Worm (Caenorhabditis elegans) whole organism, late embryonic: ENCODE measurements around the gene K11H12.7.

Experiments
- C38D4.7 ChIP-seq: fragments of 200-800 bp; sonication (Bioruptor generic); optimal IDR thresholded peaks from 2 replicates; lab custom pipeline; 2018; ENCODE audit warnings: mild to moderate bottlenecking, missing genetic modification characterization, moderate library complexity, missing compliant biosample characterization
- F13H6.1 ChIP-seq: sonication (generic microtip); optimal IDR thresholded peaks from 2 replicates; lab custom pipeline; 2016; ENCODE audit warnings: missing genetic modification characterization, missing compliant biosample characterization
- K02D7.2 ChIP-seq: sonication (generic microtip); optimal IDR thresholded peaks from 2 replicates; lab custom pipeline; 2017; ENCODE audit warnings: mild to moderate bottlenecking, missing genetic modification characterization, missing compliant biosample characterization
- T23F11.4 ChIP-seq: fragments of 200-800 bp; sonication (Bioruptor generic); optimal IDR thresholded peaks from 2 replicates; lab custom pipeline; 2018; ENCODE audit warnings: mild to moderate bottlenecking, missing genetic modification characterization, missing compliant biosample characterization
- ahr-1 ChIP-seq: sonication (generic microtip); optimal IDR thresholded peaks from 2 replicates; lab custom pipeline; 2016; ENCODE audit warnings: missing genetic modification characterization, missing compliant biosample characterization
- ama-1 ChIP-seq: fragments of 150-350 bp; optimal IDR thresholded peaks from 2 replicates; lab custom pipeline; 2014
- ceh-14 ChIP-seq: sonication (generic microtip); optimal IDR thresholded peaks from 2 replicates; lab custom pipeline; 2016; ENCODE audit warnings: missing genotype, missing genetic modification characterization, missing compliant biosample characterization
- ceh-18 ChIP-seq: sonication (generic microtip); optimal IDR thresholded peaks from 2 replicates; lab custom pipeline; 2016; ENCODE audit warnings: missing genetic modification characterization, missing compliant biosample characterization
- ceh-19 ChIP-seq: fragments of 200-800 bp; sonication (Bioruptor generic); optimal IDR thresholded peaks from 2 replicates; lab custom pipeline; 2018; ENCODE audit warnings: mild to moderate bottlenecking, missing genetic modification characterization, missing compliant biosample characterization
- ceh-22 ChIP-seq: sonication (generic microtip); optimal IDR thresholded peaks from 2 replicates; lab custom pipeline; 2017; ENCODE audit warnings: missing biosample characterization, missing genetic modification characterization
- ceh-24 ChIP-seq: sonication (generic microtip); optimal IDR thresholded peaks from 2 replicates; lab custom pipeline; 2016; ENCODE audit warnings: mild to moderate bottlenecking, missing genetic modification characterization, missing compliant biosample characterization
- ceh-30 ChIP-seq: fragments of 150-350 bp; optimal IDR thresholded peaks from 2 replicates; lab custom pipeline; 2014; ENCODE audit warnings: missing biosample characterization, missing genetic modification characterization
- ceh-31 ChIP-seq: sonication (generic microtip); optimal IDR thresholded peaks from 2 replicates; lab custom pipeline; 2016; ENCODE audit warnings: missing genetic modification characterization, missing compliant biosample characterization
- ceh-45 ChIP-seq: fragments of 200-800 bp; sonication (Bioruptor generic); IDR thresholded peaks from 2 replicates; pipeline ENCODE4 v1.3.6; 2022; ENCODE audit warnings: missing genetic modification reagents, missing genetic modification characterization, missing compliant biosample characterization
- ceh-48 ChIP-seq: sonication (generic microtip); optimal IDR thresholded peaks from 2 replicates; lab custom pipeline; 2016; ENCODE audit warnings: missing genetic modification characterization, inconsistent platforms, missing compliant biosample characterization
- ceh-6 ChIP-seq: fragments of 200-800 bp; sonication (Bioruptor generic); optimal IDR thresholded peaks from 2 replicates; lab custom pipeline; 2018; ENCODE audit warnings: mild to moderate bottlenecking, missing genetic modification characterization, missing compliant biosample characterization
- ceh-9 ChIP-seq: sonication (generic microtip); optimal IDR thresholded peaks from 2 replicates; lab custom pipeline; 2016; ENCODE audit warnings: mild to moderate bottlenecking, missing genetic modification characterization, inconsistent platforms, missing compliant biosample characterization
- che-1 ChIP-seq: sonication (generic microtip); optimal IDR thresholded peaks from 2 replicates; lab custom pipeline; 2016; ENCODE audit warnings: mild to moderate bottlenecking, missing genetic modification characterization, missing compliant biosample characterization
- dve-1 ChIP-seq: sonication (generic microtip); optimal IDR thresholded peaks from 2 replicates; lab custom pipeline; 2017; ENCODE audit warnings: antibody characterized with exemption, mild to moderate bottlenecking, missing genetic modification characterization, missing compliant biosample characterization
- elt-2 ChIP-seq: sonication (generic microtip); optimal IDR thresholded peaks from 2 replicates; lab custom pipeline; 2016; ENCODE audit warnings: missing genetic modification reagents, missing genetic modification characterization, missing compliant biosample characterization
- elt-4 ChIP-seq: sonication (generic microtip); optimal IDR thresholded peaks from 2 replicates; lab custom pipeline; 2016; ENCODE audit warnings: missing genetic modification characterization, missing compliant biosample characterization
- ets-4 ChIP-seq: sonication (generic microtip); optimal IDR thresholded peaks from 2 replicates; lab custom pipeline; 2016; ENCODE audit warnings: missing genetic modification characterization, missing compliant biosample characterization
- fkh-10 ChIP-seq: fragments of 150-350 bp; optimal IDR thresholded peaks from 2 replicates; lab custom pipeline; 2014; ENCODE audit warnings: missing biosample characterization, missing genetic modification reagents, missing genetic modification characterization
- gmeb-2 ChIP-seq: sonication (generic microtip); optimal IDR thresholded peaks from 2 replicates; lab custom pipeline; 2016; ENCODE audit warnings: missing genetic modification characterization, inconsistent platforms, missing compliant biosample characterization
- hlh-13 ChIP-seq: fragments of 200-800 bp; sonication (Bioruptor generic); optimal IDR thresholded peaks from 2 replicates; lab custom pipeline; 2018; ENCODE audit warnings: mild to moderate bottlenecking, missing genetic modification characterization, missing compliant biosample characterization
- hlh-15 ChIP-seq: sonication (generic microtip); optimal IDR thresholded peaks from 2 replicates; lab custom pipeline; 2016; ENCODE audit warnings: missing genetic modification characterization, missing compliant biosample characterization
- hlh-30 ChIP-seq: sonication (generic microtip); optimal IDR thresholded peaks from 2 replicates; lab custom pipeline; 2017; ENCODE audit warnings: antibody characterized with exemption, missing genetic modification characterization, missing compliant biosample characterization; ENCODE audit not compliant: insufficient read depth
- hlh-6 ChIP-seq: sonication (generic microtip); optimal IDR thresholded peaks from 2 replicates; lab custom pipeline; 2016; ENCODE audit warnings: missing genotype, missing genetic modification characterization, missing compliant biosample characterization
- lim-6 ChIP-seq: sonication (generic microtip); optimal IDR thresholded peaks from 2 replicates; lab custom pipeline; 2016; ENCODE audit warnings: missing genetic modification characterization, missing compliant biosample characterization
- mec-3 ChIP-seq: sonication (generic microtip); optimal IDR thresholded peaks from 2 replicates; lab custom pipeline; 2016; ENCODE audit warnings: borderline replicate concordance, missing genetic modification characterization, missing compliant biosample characterization
- nhr-11 ChIP-seq: fragments of 150-350 bp; optimal IDR thresholded peaks from 2 replicates; lab custom pipeline; 2014; ENCODE audit warnings: missing biosample characterization, missing genetic modification characterization
- npax-4 ChIP-seq: sonication (generic microtip); optimal IDR thresholded peaks from 2 replicates; lab custom pipeline; 2016; ENCODE audit warnings: missing genetic modification characterization, missing compliant biosample characterization
- pat-9 ChIP-seq: fragments of 200-800 bp; sonication (Bioruptor generic); optimal IDR thresholded peaks from 2 replicates; lab custom pipeline; 2018; ENCODE audit warnings: mild to moderate bottlenecking, missing genetic modification characterization, moderate library complexity, missing compliant biosample characterization
- pax-1 ChIP-seq: fragments of 150-350 bp; optimal IDR thresholded peaks from 2 replicates; lab custom pipeline; 2014; ENCODE audit warnings: missing biosample characterization, missing genetic modification characterization
- pha-2 ChIP-seq: sonication (generic microtip); optimal IDR thresholded peaks from 2 replicates; lab custom pipeline; 2017; ENCODE audit warnings: mild to moderate bottlenecking, missing genetic modification characterization, missing compliant biosample characterization
- pha-4 ChIP-seq: fragments of 150-350 bp; optimal IDR thresholded peaks from 2 replicates; lab custom pipeline; 2018; ENCODE audit warnings: missing biosample characterization, missing genetic modification reagents, missing genetic modification characterization
- pqm-1 ChIP-seq: sonication (generic microtip); optimal IDR thresholded peaks from 2 replicates; lab custom pipeline; 2016; ENCODE audit warnings: missing genetic modification characterization, missing compliant biosample characterization
- pros-1 ChIP-seq: fragments of 150-350 bp; optimal IDR thresholded peaks from 2 replicates; lab custom pipeline; 2014; ENCODE audit warnings: missing biosample characterization, missing genetic modification reagents, missing genetic modification characterization
- ref-2 ChIP-seq: sonication (generic microtip); optimal IDR thresholded peaks from 2 replicates; lab custom pipeline; 2016; ENCODE audit warnings: missing genetic modification characterization, missing compliant biosample characterization
- rnt-1 ChIP-seq: sonication (generic microtip); optimal IDR thresholded peaks from 2 replicates; lab custom pipeline; 2016; ENCODE audit warnings: missing genetic modification characterization, missing compliant biosample characterization
- sdc-2 ChIP-seq: sonication (generic microtip); optimal IDR thresholded peaks from 2 replicates; lab custom pipeline; 2016; ENCODE audit warnings: missing genotype, missing genetic modification characterization, missing compliant biosample characterization
- sox-2 ChIP-seq: fragments of 200-800 bp; sonication (Bioruptor generic); IDR thresholded peaks from 2 replicates; pipeline ENCODE4 v1.3.6; 2022; ENCODE audit warnings: missing genetic modification reagents, missing genetic modification characterization, missing compliant biosample characterization
- syd-9 ChIP-seq: sonication (generic microtip); optimal IDR thresholded peaks from 2 replicates; lab custom pipeline; 2016; ENCODE audit warnings: mild to moderate bottlenecking, missing genetic modification characterization, moderate library complexity, missing compliant biosample characterization
- tbx-2 ChIP-seq: sonication (generic microtip); optimal IDR thresholded peaks from 2 replicates; lab custom pipeline; 2016; ENCODE audit warnings: missing genetic modification characterization, missing compliant biosample characterization
- tbx-7 ChIP-seq: sonication (generic microtip); optimal IDR thresholded peaks from 2 replicates; lab custom pipeline; 2016; ENCODE audit warnings: missing genotype, missing genetic modification characterization, missing compliant biosample characterization
- ttx-3 ChIP-seq: sonication (generic microtip); optimal IDR thresholded peaks from 2 replicates; lab custom pipeline; 2016; ENCODE audit warnings: missing genetic modification reagents, missing genetic modification characterization, missing compliant biosample characterization
- unc-3 ChIP-seq, 2 experiments: fragments of 200-800 bp in 1 of 2; sonication (Bioruptor generic) in 1 of 2; sonication (generic microtip) in 1 of 2; conservative IDR thresholded peaks in 1 of 2; optimal IDR thresholded peaks in 1 of 2; 2 replicates each; pipeline versions ENCODE4 v1.3.6 to Lab custom; 2016 to 2022; ENCODE audit warnings: missing compliant biosample characterization in 2 of 2, missing genetic modification characterization in 2 of 2, missing genetic modification reagents in 1 of 2
- unc-42 ChIP-seq: sonication (generic microtip); optimal IDR thresholded peaks from 2 replicates; lab custom pipeline; 2016; ENCODE audit warnings: missing genotype, missing genetic modification characterization, missing compliant biosample characterization
- unc-55 ChIP-seq: sonication (generic microtip); optimal IDR thresholded peaks from 2 replicates; lab custom pipeline; 2017; ENCODE audit warnings: missing biosample characterization, missing genetic modification reagents, missing genetic modification characterization
- zip-5 ChIP-seq: sonication (generic microtip); optimal IDR thresholded peaks from 2 replicates; lab custom pipeline; 2016; ENCODE audit warnings: missing genetic modification characterization, missing compliant biosample characterization
- ztf-16 ChIP-seq: sonication (generic microtip); optimal IDR thresholded peaks from 2 replicates; lab custom pipeline; 2017; ENCODE audit warnings: missing genetic modification characterization, missing compliant biosample characterization

Gene K11H12.7

ce11 chrIV:654526-655440, 10.5 kb upstream of the K11H12.7 start, which contains the start of the genes rpl-15 and K11H12.8:
Gene rpl-15 (minus strand): TSS chrIV:654576.
Gene K11H12.8 (plus strand): TSS chrIV:655390.
- TF ChIP-seq unc-42 (tag; lab: Kevin White, UChicago) (peak; percentile 94), pha-4 (no peak), ceh-45 (GFP tag; lab: Robert Waterston, UW) (peak; percentile 88), hlh-6 (tag; lab: Kevin White, UChicago) (peak; percentile 55), ceh-30 (tag; lab: Kevin White, UChicago) (peak; percentile 65), T23F11.4 (peak; percentile 74), mec-3 (tag; lab: Kevin White, UChicago) (no peak), elt-4 (tag; lab: Kevin White, UChicago) (no peak), tbx-7 (tag; lab: Kevin White, UChicago) (peak; percentile 80), fkh-10 (GFP tag; lab: Kevin White, UChicago) (peak; percentile 88), hlh-15 (peak; percentile 56), nhr-11 (tag; lab: Kevin White, UChicago) (peak; percentile 61), pha-2 (tag; lab: Kevin White, UChicago) (peak; percentile 87), pros-1 (tag; lab: Kevin White, UChicago) (peak; percentile 90), ceh-31 (tag; lab: Kevin White, UChicago) (peak; percentile 99), ets-4 (tag; lab: Kevin White, UChicago) (peak; percentile 98), ceh-48 (peak; percentile 85), sdc-2 (tag; lab: Kevin White, UChicago) (peak; percentile 85), tbx-2 (tag; lab: Kevin White, UChicago) (peak; percentile 99), pax-1 (tag; lab: Kevin White, UChicago) (peak; percentile 92), che-1 (tag; lab: Kevin White, UChicago) (peak; percentile 71), ama-1 (lab: Kevin White, UChicago) (no peak), unc-55 (GFP tag; lab: Kevin White, UChicago) (peak; percentile 84), K02D7.2 (peak; percentile 78), zip-5 (peak; percentile 82), ahr-1 (tag; lab: Kevin White, UChicago) (peak; percentile 88), C38D4.7 (GFP tag; lab: Kevin White, UChicago) (peak; percentile 59), unc-3 (GFP tag; conservative IDR thresholded peaks at IDR 0.05; lab: Robert Waterston, UW) (peak; percentile 87), unc-3 (tag; optimal IDR thresholded peaks at IDR 0.05; lab: Kevin White, UChicago) (peak; percentile 95), ceh-24 (tag; lab: Kevin White, UChicago) (peak; percentile 71), ceh-9 (tag; lab: Kevin White, UChicago) (no peak), syd-9 (tag; lab: Kevin White, UChicago) (peak; percentile 89), F13H6.1 (tag; lab: Kevin White, UChicago) (peak; percentile 92), lim-6 (peak; percentile 91), sox-2 (GFP tag; lab: Robert Waterston, UW) (peak; percentile 82), hlh-30 (peak; percentile 94), pat-9 (peak; percentile 94), ceh-14 (peak; percentile 98), rnt-1 (tag; lab: Kevin White, UChicago) (peak; percentile 99), ceh-22 (tag; lab: Kevin White, UChicago) (no peak), dve-1 (tag; lab: Kevin White, UChicago) (peak; percentile 99), ceh-19 (GFP tag; lab: Kevin White, UChicago) (peak; percentile 84), ceh-6 (peak; percentile 73), npax-4 (tag; lab: Kevin White, UChicago) (peak; percentile 18), gmeb-2 (tag; lab: Kevin White, UChicago) (peak; percentile 87), ref-2 (tag; lab: Kevin White, UChicago) (peak; percentile 99), ceh-18 (tag; lab: Kevin White, UChicago) (peak; percentile 99), elt-2 (tag; lab: Kevin White, UChicago) (peak; percentile 98), hlh-13 (peak; percentile 30), ttx-3 (tag; lab: Kevin White, UChicago) (peak; percentile 86), pqm-1 (peak; percentile 98), ztf-16 (tag; lab: Kevin White, UChicago) (peak; percentile 97)
